Fruit fly (Drosophila melanogaster) S2 (cell line): ENCODE results near the gene CG14770.

Source experiments
- CG8478 ChIP-seq: fragments of >200 bp; optimal IDR thresholded peaks from 2 replicates; lab custom pipeline; 2018
- CTCF ChIP-seq, 2 experiments: fragments of >200 bp; optimal IDR thresholded peaks; 2 replicates each; lab custom pipeline; 2018

DNA sequence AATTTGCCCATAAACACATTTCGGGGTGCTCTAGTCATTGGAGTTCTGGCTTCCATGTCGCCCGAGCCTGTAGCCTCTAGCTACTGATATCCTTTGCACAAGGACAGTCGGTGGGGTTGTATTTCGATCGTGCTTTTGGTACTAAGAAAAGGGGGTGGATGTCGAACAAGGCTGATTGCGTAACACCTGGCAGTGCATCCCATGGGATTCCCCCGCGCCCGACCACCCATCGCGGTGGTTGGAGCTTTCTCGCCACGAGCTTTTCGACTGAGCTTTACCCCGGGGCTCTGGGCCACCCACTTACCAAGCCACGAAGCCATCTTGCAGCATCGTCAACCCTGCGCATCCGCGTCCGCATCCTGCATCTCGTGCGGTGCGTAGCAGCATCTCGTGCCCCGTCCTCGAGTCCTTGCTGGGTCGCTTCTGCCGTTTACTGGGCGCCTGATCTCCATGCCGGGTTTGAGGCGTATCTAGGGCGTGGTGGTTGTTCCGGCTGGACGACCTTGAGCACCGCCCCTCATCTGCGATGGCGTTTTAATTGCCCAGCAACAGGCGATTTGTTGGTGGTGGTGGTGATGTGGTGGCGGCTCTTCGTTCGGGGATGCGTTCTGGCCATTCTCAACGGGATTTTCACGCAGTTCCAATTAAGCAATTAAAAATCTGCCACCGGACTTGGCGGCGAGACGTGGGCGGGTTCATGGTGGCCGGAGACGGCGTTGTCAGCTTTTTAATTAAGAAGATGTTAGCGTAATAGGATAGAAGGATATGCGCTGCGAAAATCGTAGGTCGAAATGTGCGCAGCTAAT lies 28.8 kb downstream of the CG14770 start:
- TF ChIP-seq CG8478 (lab: Kevin White, UChicago) = no peak
- no peak for TF ChIP-seq CTCF (optimal IDR thresholded peaks at IDR 0.05; lab: Kevin White, UChicago)
